Fruit fly (Drosophila melanogaster) whole organism, embryonic: Measurements from ENCODE around the gene CG13898.

Experiments
- Ada2b ChIP-seq: fragments of 200-800 bp; sonication (Bioruptor generic); IDR thresholded peaks from 2 replicates; pipeline ENCODE4 v1.3.6; 2022; ENCODE audit warnings: missing biosample characterization, missing genetic modification characterization
- Bdp1 ChIP-seq: fragments of 200-800 bp; sonication (Bioruptor generic); optimal IDR thresholded peaks from 3 replicates; lab custom pipeline; 2016; ENCODE audit warnings: missing biosample characterization, missing genetic modification characterization
- CG11456 ChIP-seq: fragments of 200-800 bp; sonication (Bioruptor generic); IDR thresholded peaks from 3 replicates; pipeline ENCODE4 v1.3.6; 2022; ENCODE audit warnings: missing biosample characterization, missing genetic modification characterization
- CG11696 ChIP-seq: fragments of 200-800 bp; sonication (Bioruptor generic); IDR thresholded peaks from 2 replicates; pipeline ENCODE4 v1.3.6; 2022; ENCODE audit warnings: missing biosample characterization, missing genetic modification characterization
- CG1647 ChIP-seq: fragments of 200-800 bp; sonication (Bioruptor generic); optimal IDR thresholded peaks from 3 replicates; lab custom pipeline; 2016; ENCODE audit warnings: missing biosample characterization, missing genetic modification characterization
- CG17361 ChIP-seq: fragments of 200-800 bp; sonication (Bioruptor generic); IDR thresholded peaks from 3 replicates; pipeline ENCODE4 v1.3.6; 2022; ENCODE audit warnings: missing biosample characterization, missing genetic modification characterization
- CG31224 ChIP-seq: fragments of 200-800 bp; sonication (Bioruptor generic); IDR thresholded peaks from 2 replicates; pipeline ENCODE4 v1.3.6; 2022; ENCODE audit warnings: missing biosample characterization, missing genetic modification characterization
- CG33557 ChIP-seq: fragments of 200-800 bp; sonication (Bioruptor generic); optimal IDR thresholded peaks from 2 replicates; lab custom pipeline; 2019; ENCODE audit warnings: missing biosample characterization, mild to moderate bottlenecking, missing genetic modification characterization, moderate library complexity
- CG42726 ChIP-seq: fragments of 200-800 bp; sonication (Bioruptor generic); IDR thresholded peaks from 2 replicates; pipeline ENCODE4 v1.3.6; 2022; ENCODE audit warnings: missing biosample characterization, missing genetic modification characterization; ENCODE audit not compliant: partially characterized antibody
- CG4424 ChIP-seq: fragments of 200-800 bp; sonication (Bioruptor generic); optimal IDR thresholded peaks from 3 replicates; lab custom pipeline; 2016; ENCODE audit warnings: missing biosample characterization, missing genetic modification characterization
- CG5953 ChIP-seq: fragments of 200-800 bp; sonication (Bioruptor generic); IDR thresholded peaks from 2 replicates; pipeline ENCODE4 v1.3.6; 2022; ENCODE audit warnings: missing biosample characterization, missing genetic modification characterization
- CG6272 ChIP-seq: fragments of 200-800 bp; sonication (Bioruptor generic); IDR thresholded peaks from 2 replicates; pipeline ENCODE4 v1.3.6; 2022; ENCODE audit warnings: missing biosample characterization, missing genetic modification characterization
- CG7271 ChIP-seq: fragments of 200-800 bp; sonication (Bioruptor generic); optimal IDR thresholded peaks from 2 replicates; lab custom pipeline; 2018; ENCODE audit warnings: missing biosample characterization, mild to moderate bottlenecking, missing genetic modification characterization, moderate library complexity
- CG9609 ChIP-seq: fragments of 200-800 bp; sonication (Bioruptor generic); optimal IDR thresholded peaks from 3 replicates; lab custom pipeline; 2016; ENCODE audit warnings: missing biosample characterization, missing genetic modification characterization
- Chrac-16 ChIP-seq: fragments of 200-800 bp; sonication (Bioruptor generic); optimal IDR thresholded peaks from 3 replicates; lab custom pipeline; 2016; ENCODE audit warnings: missing biosample characterization, missing genetic modification characterization
- D ChIP-seq, 2 experiments: fragments of 200-800 bp in 1 of 2; fragments of >200 bp in 1 of 2; sonication (Bioruptor generic) in 1 of 2; optimal IDR thresholded peaks; 2 replicates in 1 of 2; 3 replicates in 1 of 2; lab custom pipeline; 2017; ENCODE audit warnings: mild to moderate bottlenecking in 1 of 2, missing biosample characterization in 1 of 2, missing genetic modification characterization in 1 of 2, missing genetic modification reagents in 1 of 2
- Dek ChIP-seq: fragments of 200-800 bp; sonication (Bioruptor generic); optimal IDR thresholded peaks from 3 replicates; lab custom pipeline; 2019; ENCODE audit warnings: missing biosample characterization, mild to moderate bottlenecking, missing genetic modification characterization, moderate library complexity
- Dp ChIP-seq: fragments of 200-800 bp; sonication (Bioruptor generic); optimal IDR thresholded peaks from 2 replicates; lab custom pipeline; 2018; ENCODE audit warnings: missing biosample characterization, mild to moderate bottlenecking, missing genetic modification characterization, moderate library complexity
- Drgx ChIP-seq: fragments of 200-800 bp; sonication (Bioruptor generic); IDR thresholded peaks from 2 replicates; pipeline ENCODE4 v1.3.6; 2022; ENCODE audit warnings: missing biosample characterization, missing genetic modification characterization
- ERR ChIP-seq: fragments of 200-800 bp; sonication (Bioruptor generic); optimal IDR thresholded peaks from 2 replicates; lab custom pipeline; 2016; ENCODE audit warnings: missing biosample characterization, missing genetic modification characterization
- H15 ChIP-seq: fragments of 200-800 bp; sonication (Bioruptor generic); IDR thresholded peaks from 3 replicates; pipeline ENCODE4 v1.3.6; 2022; ENCODE audit warnings: missing biosample characterization, missing genetic modification characterization
- HmgD ChIP-seq: fragments of 200-800 bp; sonication (Bioruptor generic); optimal IDR thresholded peaks from 3 replicates; lab custom pipeline; 2016; ENCODE audit warnings: missing biosample characterization, missing genetic modification characterization
- Hmx ChIP-seq: fragments of 200-800 bp; sonication (Bioruptor generic); optimal IDR thresholded peaks from 2 replicates; lab custom pipeline; 2016; ENCODE audit warnings: missing biosample characterization, missing genetic modification characterization
- Max ChIP-seq: fragments of 200-800 bp; sonication (Bioruptor generic); optimal IDR thresholded peaks from 2 replicates; lab custom pipeline; 2016; ENCODE audit warnings: missing biosample characterization, mild to moderate bottlenecking, missing genetic modification characterization
- Med ChIP-seq: fragments of 200-800 bp; sonication (Bioruptor generic); peaks from one replicate; lab custom pipeline; 2016; ENCODE audit warnings: missing biosample characterization, missing genetic modification characterization, mild to moderate bottlenecking, inconsistent platforms, moderate library complexity
- Ptx1 ChIP-seq: fragments of 200-800 bp; sonication (Bioruptor generic); IDR thresholded peaks from 2 replicates; pipeline ENCODE4 v1.3.6; 2022; ENCODE audit warnings: missing biosample characterization, missing genetic modification characterization
- Sox102F ChIP-seq: fragments of 200-800 bp; sonication (Bioruptor generic); optimal IDR thresholded peaks from 2 replicates; lab custom pipeline; 2018; ENCODE audit warnings: missing biosample characterization, mild to moderate bottlenecking, missing genetic modification characterization, moderate library complexity
- btn ChIP-seq: fragments of 200-800 bp; sonication (Bioruptor generic); optimal IDR thresholded peaks from 2 replicates; lab custom pipeline; 2016; ENCODE audit warnings: missing biosample characterization, missing genetic modification characterization
- cad ChIP-seq: fragments of >200 bp; optimal IDR thresholded peaks from 2 replicates; lab custom pipeline; 2017; ENCODE audit warnings: missing biosample characterization, missing genetic modification characterization
- chm ChIP-seq: fragments of 200-800 bp; sonication (Bioruptor generic); IDR thresholded peaks from 2 replicates; pipeline ENCODE4 v1.3.6; 2022; ENCODE audit warnings: missing biosample characterization, missing genetic modification characterization
- corto ChIP-seq: fragments of 200-800 bp; sonication (Bioruptor generic); optimal IDR thresholded peaks from 2 replicates; lab custom pipeline; 2016; ENCODE audit warnings: missing biosample characterization, mild to moderate bottlenecking, missing genetic modification characterization, moderate library complexity
- dmrt11E ChIP-seq: fragments of 200-800 bp; sonication (Bioruptor generic); optimal IDR thresholded peaks from 3 replicates; lab custom pipeline; 2018; ENCODE audit warnings: missing biosample characterization, mild to moderate bottlenecking, missing genetic modification characterization, moderate library complexity
- ftz-f1 ChIP-seq: fragments of 200-800 bp; sonication (Bioruptor generic); optimal IDR thresholded peaks from 2 replicates; lab custom pipeline; 2016; ENCODE audit warnings: missing biosample characterization, missing genetic modification characterization
- fu2 ChIP-seq: fragments of 200-800 bp; sonication (Bioruptor generic); optimal IDR thresholded peaks from 2 replicates; lab custom pipeline; 2016; ENCODE audit warnings: missing biosample characterization, missing genetic modification characterization
- grau ChIP-seq: fragments of 200-800 bp; optimal IDR thresholded peaks from 3 replicates; lab custom pipeline; 2019; ENCODE audit warnings: missing biosample characterization, mild to moderate bottlenecking, missing genetic modification characterization, moderate library complexity
- h ChIP-seq: fragments of >200 bp; optimal IDR thresholded peaks from 2 replicates; lab custom pipeline; 2017
- lbe ChIP-seq: fragments of 200-800 bp; sonication (Bioruptor generic); optimal IDR thresholded peaks from 2 replicates; lab custom pipeline; 2016; ENCODE audit warnings: missing biosample characterization, mild to moderate bottlenecking, missing genetic modification characterization
- nau ChIP-seq: fragments of 200-800 bp; sonication (Bioruptor generic); optimal IDR thresholded peaks from 3 replicates; lab custom pipeline; 2017; ENCODE audit warnings: missing biosample characterization, mild to moderate bottlenecking, missing genetic modification characterization, missing genetic modification reagents
- nmo ChIP-seq: fragments of 200-800 bp; sonication (Bioruptor generic); optimal IDR thresholded peaks from 2 replicates; lab custom pipeline; 2018; ENCODE audit warnings: missing biosample characterization, mild to moderate bottlenecking, missing genetic modification characterization, moderate library complexity
- org-1 ChIP-seq: fragments of 200-800 bp; sonication (Bioruptor generic); optimal IDR thresholded peaks from 2 replicates; lab custom pipeline; 2017; ENCODE audit warnings: missing biosample characterization, missing genetic modification characterization
- pan ChIP-seq, 4 experiments: fragments of >200 bp in 3 of 4; fragments of 200-800 bp in 1 of 4; sonication (Bioruptor generic) in 1 of 4; optimal IDR thresholded peaks in 3 of 4; IDR thresholded peaks in 1 of 4; 2 replicates each; pipeline versions ENCODE4 v1.3.6 to Lab custom; 2017 to 2022; ENCODE audit warnings: missing biosample characterization in 2 of 4, missing genetic modification characterization in 2 of 4, mixed read lengths in 1 of 4
- prd ChIP-seq, 3 experiments: fragments of >200 bp in 2 of 3; fragments of 200-800 bp in 1 of 3; sonication (Bioruptor generic) in 1 of 3; optimal IDR thresholded peaks in 2 of 3; IDR thresholded peaks in 1 of 3; 2 replicates in 2 of 3; 3 replicates in 1 of 3; pipeline versions ENCODE4 v1.3.6 to Lab custom; 2017 to 2022; ENCODE audit warnings: missing biosample characterization in 1 of 3, missing genetic modification characterization in 1 of 3
- sens ChIP-seq: fragments of 200-800 bp; sonication (Bioruptor generic); peaks from one replicate; lab custom pipeline; 2016; ENCODE audit warnings: missing biosample characterization, missing genetic modification characterization
- slou ChIP-seq: fragments of 200-800 bp; sonication (Bioruptor generic); optimal IDR thresholded peaks from 3 replicates; lab custom pipeline; 2016; ENCODE audit warnings: missing biosample characterization, missing genetic modification characterization
- ssp ChIP-seq: fragments of 200-800 bp; sonication (Bioruptor generic); IDR thresholded peaks from 2 replicates; pipeline ENCODE4 v1.3.6; 2022; ENCODE audit warnings: missing biosample characterization, missing genetic modification characterization
- tna ChIP-seq: fragments of 200-800 bp; sonication (Bioruptor generic); IDR thresholded peaks from 2 replicates; pipeline ENCODE4 v1.3.6; 2022; ENCODE audit warnings: missing biosample characterization, missing genetic modification characterization; ENCODE audit not compliant: partially characterized antibody
- tup ChIP-seq: fragments of 200-800 bp; sonication (Bioruptor generic); optimal IDR thresholded peaks from 2 replicates; lab custom pipeline; 2016; ENCODE audit warnings: missing biosample characterization, mild to moderate bottlenecking, missing genetic modification characterization, moderate library complexity
- vvl ChIP-seq: fragments of 200-800 bp; sonication (Bioruptor generic); IDR thresholded peaks from 2 replicates; pipeline ENCODE4 v1.3.6; 2022; ENCODE audit warnings: missing biosample characterization, missing genetic modification characterization

The CG13898 gene

DNA sequence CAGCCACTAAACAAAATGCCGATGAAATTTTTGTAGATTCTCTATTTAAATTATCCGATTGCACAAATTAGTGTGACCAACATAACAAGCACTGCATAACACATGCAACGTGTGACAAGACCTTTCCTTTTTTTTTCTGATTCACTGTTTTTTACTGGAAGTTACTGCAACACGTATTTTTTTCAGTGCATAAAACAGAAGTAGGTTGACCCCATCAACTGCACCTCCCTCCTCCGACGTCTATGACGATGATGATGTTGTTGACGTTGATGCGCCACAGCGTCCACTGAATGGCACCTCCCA, 28.8 kb downstream of the CG13898 start (continued):
- TF ChIP-seq vvl (GFP tag; lab: Robert Waterston, UW) = peak; percentile 37; the same call in 1 of the 2 replicates
- TF ChIP-seq Max = peak; percentile 31
- peak; percentile 82 for TF ChIP-seq Drgx (GFP tag; lab: Robert Waterston, UW)
- peak; percentile 17 for TF ChIP-seq CG4424 (GFP tag; lab: Kevin White, UChicago)
- TF ChIP-seq lbe = no peak
- no peak for TF ChIP-seq CG7271
- TF ChIP-seq Ada2b (GFP tag; lab: Robert Waterston, UW) = peak; percentile 35; the same call in 1 of the 2 replicates
- no peak for TF ChIP-seq tup (GFP tag; lab: Kevin White, UChicago)

DNA sequence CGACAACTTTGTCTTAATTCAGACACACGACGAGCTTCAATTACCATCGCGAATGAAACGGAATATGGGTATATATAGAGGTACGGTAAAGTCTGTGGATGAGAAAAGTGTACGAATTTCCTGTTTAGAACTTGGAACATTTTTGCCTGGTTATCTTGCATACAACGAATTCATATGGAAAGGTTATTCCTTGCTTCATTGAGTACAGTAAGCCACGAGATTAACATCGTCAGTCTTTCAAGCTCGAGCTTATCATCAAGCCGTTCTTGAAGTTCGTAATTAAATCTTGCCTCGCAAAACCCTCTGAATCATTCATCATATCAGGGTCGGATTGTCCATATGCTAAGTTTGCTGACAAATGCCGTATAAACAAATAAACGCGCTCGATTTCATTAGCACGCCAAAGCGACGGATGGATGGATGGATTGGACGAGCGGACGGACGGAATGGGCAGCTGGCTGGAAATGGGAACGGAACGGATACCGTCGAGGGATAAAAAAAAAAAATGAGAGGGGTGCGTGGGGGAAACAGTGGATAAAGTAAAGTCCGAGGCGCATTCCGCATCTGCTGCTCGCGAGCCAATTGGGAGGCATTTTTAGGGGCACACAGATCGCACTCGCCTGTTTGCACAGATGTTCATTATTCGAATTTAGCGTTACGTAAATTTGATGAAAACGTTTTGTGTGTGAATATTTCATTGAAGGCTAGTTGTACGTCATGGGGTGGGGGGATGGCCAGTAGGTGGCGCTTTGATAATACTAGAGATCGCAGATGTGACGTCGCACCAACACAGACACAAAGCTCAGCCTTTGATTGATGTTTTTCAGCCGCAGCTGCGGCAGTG, 29.4 kb downstream of the CG13898 start:
- no peak for TF ChIP-seq nmo (GFP tag; lab: Kevin White, UChicago)
- no peak for TF ChIP-seq Dp
- TF ChIP-seq ssp = 0 out of 2 replicates have a peak, but pooled peaks have one; percentile 7
- TF ChIP-seq CG9609 (GFP tag; lab: Kevin White, UChicago) = no peak
- no peak for TF ChIP-seq corto (GFP tag; lab: Kevin White, UChicago)
- TF ChIP-seq chm (GFP tag; lab: Robert Waterston, UW) = no peak
- TF ChIP-seq Ptx1 (GFP tag; lab: Robert Waterston, UW) = no peak
- no peak for TF ChIP-seq CG5953 (GFP tag; lab: Robert Waterston, UW)
- no peak for TF ChIP-seq cad
- TF ChIP-seq Sox102F (GFP tag; lab: Kevin White, UChicago) = no peak
- TF ChIP-seq Dek (tag; lab: Kevin White, UChicago) = no peak
- TF ChIP-seq Hmx (GFP tag; lab: Kevin White, UChicago) = no peak
- TF ChIP-seq h = no peak
- no peak for TF ChIP-seq fu2 (GFP tag; lab: Kevin White, UChicago)
- no peak for TF ChIP-seq CG31224
- TF ChIP-seq pan (optimal IDR thresholded peaks at IDR 0.05; lab: Kevin White, UChicago) = no peak
- peak in 1 of 2 experiments; percentile 23 for TF ChIP-seq pan (GFP tag; optimal IDR thresholded peaks at IDR 0.05 in 1 of 2, IDR thresholded peaks at IDR 0.05 in 1 of 2)
- no peak for TF ChIP-seq Bdp1 (GFP tag; lab: Kevin White, UChicago)
- no peak for TF ChIP-seq HmgD (GFP tag; lab: Kevin White, UChicago)
- TF ChIP-seq CG42726 (GFP tag; lab: Robert Waterston, UW) = no peak
- TF ChIP-seq prd (optimal IDR thresholded peaks at IDR 0.05; lab: Kevin White, UChicago) = no peak
- no peak for TF ChIP-seq prd (GFP tag; IDR thresholded peaks at IDR 0.05; lab: Robert Waterston, UW)
- no peak for TF ChIP-seq tna
- TF ChIP-seq btn (GFP tag; lab: Kevin White, UChicago) = no peak
- no peak for TF ChIP-seq dmrt11E (tag; lab: Kevin White, UChicago)
- TF ChIP-seq Med (GFP tag; lab: Kevin White, UChicago) = peak; percentile 43
- no peak for TF ChIP-seq H15 (GFP tag; lab: Robert Waterston, UW)
- no peak for TF ChIP-seq CG33557
- TF ChIP-seq grau = peak; percentile 62
- TF ChIP-seq CG17361 (GFP tag; lab: Robert Waterston, UW) = no peak
- TF ChIP-seq CG1647 (GFP tag; lab: Kevin White, UChicago) = no peak
- no peak for TF ChIP-seq CG11456 (GFP tag; lab: Robert Waterston, UW)
- no peak for TF ChIP-seq slou (GFP tag; lab: Kevin White, UChicago)
- TF ChIP-seq ERR (GFP tag; lab: Kevin White, UChicago) = no peak
- peak; percentile 4 for TF ChIP-seq ftz-f1
- no peak for TF ChIP-seq sens (GFP tag; lab: Kevin White, UChicago)
- TF ChIP-seq D (optimal IDR thresholded peaks at IDR 0.05; lab: Kevin White, UChicago) = no peak
- TF ChIP-seq D (GFP tag; optimal IDR thresholded peaks at IDR 0.05; lab: Kevin White, UChicago) = no peak
- no peak for TF ChIP-seq CG6272 (GFP tag; lab: Robert Waterston, UW)
- TF ChIP-seq CG11696 = no peak
- TF ChIP-seq nau (GFP tag; lab: Kevin White, UChicago) = no peak
- no peak for TF ChIP-seq org-1
- TF ChIP-seq Chrac-16 (GFP tag; lab: Kevin White, UChicago) = no peak
